Worm (Caenorhabditis elegans) whole organism, young adult: Measurements from ENCODE around the gene sel-1.

ENCODE experiments used
- B0019.2 ChIP-seq: fragments of 200-800 bp; sonication (Bioruptor generic); conservative IDR thresholded peaks from 2 replicates; pipeline ENCODE4 v1.3.6; 2022; ENCODE audit warnings: missing genetic modification reagents, missing genetic modification characterization, missing compliant biosample characterization
- B0336.3 ChIP-seq: fragments of 200-800 bp; sonication (Bioruptor generic); IDR thresholded peaks from 2 replicates; pipeline ENCODE4 v1.3.6; 2022; ENCODE audit warnings: missing genetic modification characterization, missing compliant biosample characterization
- C17E4.6 ChIP-seq: fragments of 200-800 bp; sonication (Bioruptor generic); IDR thresholded peaks from 2 replicates; pipeline ENCODE4 v1.3.6; 2022; ENCODE audit warnings: missing genetic modification reagents, missing genetic modification characterization, missing compliant biosample characterization
- F23B12.7 ChIP-seq: sonication (generic microtip); optimal IDR thresholded peaks from 2 replicates; lab custom pipeline; 2017; ENCODE audit warnings: missing genetic modification characterization, mild to moderate bottlenecking, missing compliant biosample characterization, antibody characterized with exemption, moderate library complexity; ENCODE audit not compliant: insufficient read depth
- F33H1.4 ChIP-seq: fragments of 200-800 bp; sonication (Bioruptor generic); IDR thresholded peaks from 2 replicates; pipeline ENCODE4 v1.3.6; 2022; ENCODE audit warnings: missing genetic modification reagents, missing genetic modification characterization, missing compliant biosample characterization
- F55B11.4 ChIP-seq: sonication (generic microtip); optimal IDR thresholded peaks from 2 replicates; lab custom pipeline; 2016; ENCODE audit warnings: missing compliant biosample characterization, missing genetic modification characterization, borderline replicate concordance; ENCODE audit not compliant: insufficient read depth
- K12H6.12 ChIP-seq: fragments of 200-800 bp; sonication (Bioruptor generic); optimal IDR thresholded peaks from 2 replicates; lab custom pipeline; 2018; ENCODE audit warnings: mild to moderate bottlenecking, missing genetic modification characterization, missing compliant biosample characterization
- Y53G8AR.9 ChIP-seq: fragments of 200-800 bp; sonication (Bioruptor generic); conservative IDR thresholded peaks from 2 replicates; pipeline ENCODE4 v1.3.6; 2022; ENCODE audit warnings: missing genetic modification reagents, missing genetic modification characterization, missing compliant biosample characterization
- ama-1 ChIP-seq, 3 experiments: fragments of 150-350 bp in 1 of 3; sonication (generic microtip) in 2 of 3; optimal IDR thresholded peaks; 2 replicates each; lab custom pipeline; 2014 to 2018; ENCODE audit warnings: missing biosample characterization in 2 of 3, missing genetic modification characterization in 2 of 3, missing genetic modification reagents in 2 of 3
- aptf-3 ChIP-seq: fragments of 200-800 bp; sonication (Bioruptor generic); IDR thresholded peaks from 2 replicates; pipeline ENCODE4 v1.3.6; 2022; ENCODE audit warnings: missing genetic modification characterization, missing compliant biosample characterization
- attf-5 ChIP-seq: fragments of 200-800 bp; sonication (Bioruptor generic); optimal IDR thresholded peaks from 2 replicates; lab custom pipeline; 2018; ENCODE audit warnings: mild to moderate bottlenecking, missing genetic modification characterization, missing compliant biosample characterization
- bed-2 ChIP-seq: fragments of 200-800 bp; sonication (Bioruptor generic); IDR thresholded peaks from 2 replicates; pipeline ENCODE4 v1.3.6; 2022; ENCODE audit warnings: missing genetic modification reagents, missing genetic modification characterization, missing compliant biosample characterization
- cebp-1 ChIP-seq, 2 experiments: fragments of 200-800 bp in 1 of 2; sonication (Bioruptor generic) in 1 of 2; sonication (generic microtip) in 1 of 2; IDR thresholded peaks in 1 of 2; optimal IDR thresholded peaks in 1 of 2; 2 replicates each; pipeline versions ENCODE4 v1.3.6 to Lab custom; 2017 to 2022; ENCODE audit warnings: missing compliant biosample characterization in 2 of 2, missing genetic modification characterization in 2 of 2, mild to moderate bottlenecking in 1 of 2, missing genetic modification reagents in 1 of 2, moderate library complexity in 1 of 2
- ceh-27 ChIP-seq: fragments of 200-800 bp; sonication (Bioruptor generic); optimal IDR thresholded peaks from 2 replicates; lab custom pipeline; 2018; ENCODE audit warnings: mild to moderate bottlenecking, missing genetic modification characterization, moderate library complexity, missing compliant biosample characterization
- ceh-40 ChIP-seq: fragments of 200-800 bp; sonication (Bioruptor generic); IDR thresholded peaks from 2 replicates; pipeline ENCODE4 v1.3.6; 2022; ENCODE audit warnings: missing genetic modification characterization, missing compliant biosample characterization
- ceh-58 ChIP-seq: fragments of 200-800 bp; sonication (Bioruptor generic); IDR thresholded peaks from 2 replicates; pipeline ENCODE4 v1.3.6; 2022; ENCODE audit warnings: missing genetic modification characterization, missing compliant biosample characterization
- chd-7 ChIP-seq: sonication (generic microtip); optimal IDR thresholded peaks from 2 replicates; lab custom pipeline; 2016; ENCODE audit warnings: mild to moderate bottlenecking, missing genetic modification characterization, moderate library complexity, missing compliant biosample characterization
- dox-1 ChIP-seq: fragments of 200-800 bp; sonication (Bioruptor generic); IDR thresholded peaks from 2 replicates; pipeline ENCODE4 v1.3.6; 2022; ENCODE audit warnings: missing genetic modification reagents, missing genetic modification characterization, missing compliant biosample characterization
- dpl-1 ChIP-seq: fragments of 150-350 bp; optimal IDR thresholded peaks from 2 replicates; lab custom pipeline; 2014; ENCODE audit warnings: missing biosample characterization, missing genetic modification reagents, missing genetic modification characterization
- gei-17 ChIP-seq: fragments of 200-800 bp; sonication (Bioruptor generic); optimal IDR thresholded peaks from 2 replicates; lab custom pipeline; 2018; ENCODE audit warnings: mild to moderate bottlenecking, missing genetic modification characterization, missing compliant biosample characterization
- him-1 ChIP-seq: sonication (generic microtip); optimal IDR thresholded peaks from 2 replicates; lab custom pipeline; 2016; ENCODE audit warnings: missing genotype, missing genetic modification reagents, missing genetic modification characterization, missing compliant biosample characterization
- hrde-1 ChIP-seq: sonication (generic microtip); optimal IDR thresholded peaks from 2 replicates; lab custom pipeline; 2016; ENCODE audit warnings: missing genetic modification characterization, mild to moderate bottlenecking, missing compliant biosample characterization, moderate library complexity, missing genotype, missing genetic modification reagents, borderline replicate concordance
- let-526 ChIP-seq: fragments of 200-800 bp; sonication (Bioruptor generic); IDR thresholded peaks from 2 replicates; pipeline ENCODE4 v1.3.6; 2022; ENCODE audit warnings: missing genetic modification reagents, missing genetic modification characterization, missing compliant biosample characterization
- lin-26 ChIP-seq: fragments of 200-800 bp; sonication (Bioruptor generic); IDR thresholded peaks from 2 replicates; pipeline ENCODE4 v1.3.6; 2022; ENCODE audit warnings: missing genetic modification reagents, missing genetic modification characterization, missing compliant biosample characterization
- lin-35 ChIP-seq, 3 experiments: fragments of 150-350 bp in 2 of 3; sonication (generic microtip) in 1 of 3; optimal IDR thresholded peaks; 2 replicates each; lab custom pipeline; 2014 to 2018; ENCODE audit warnings: missing biosample characterization in 3 of 3, missing genetic modification characterization in 3 of 3, missing genetic modification reagents in 3 of 3
- lsl-1 ChIP-seq: fragments of 200-800 bp; sonication (Bioruptor generic); optimal IDR thresholded peaks from 2 replicates; lab custom pipeline; 2018; ENCODE audit warnings: mild to moderate bottlenecking, missing genetic modification characterization, moderate library complexity, missing compliant biosample characterization
- lsy-27 ChIP-seq: sonication (generic microtip); optimal IDR thresholded peaks from 2 replicates; lab custom pipeline; 2017; ENCODE audit warnings: missing genetic modification characterization, mild to moderate bottlenecking, missing compliant biosample characterization, antibody characterized with exemption, missing genotype, borderline replicate concordance; ENCODE audit not compliant: insufficient read depth
- mcd-1 ChIP-seq: fragments of 200-800 bp; sonication (Bioruptor generic); IDR thresholded peaks from 2 replicates; pipeline ENCODE4 v1.3.6; 2022; ENCODE audit warnings: missing genetic modification reagents, missing genetic modification characterization, missing compliant biosample characterization
- mes-4 ChIP-seq: sonication (generic microtip); optimal IDR thresholded peaks from 2 replicates; lab custom pipeline; 2016; ENCODE audit warnings: missing genotype, missing genetic modification characterization, missing compliant biosample characterization
- mxl-1 ChIP-seq: sonication (generic microtip); optimal IDR thresholded peaks from 2 replicates; lab custom pipeline; 2016; ENCODE audit warnings: missing genetic modification characterization, missing compliant biosample characterization
- nhr-90 ChIP-seq: sonication (generic microtip); optimal IDR thresholded peaks from 2 replicates; lab custom pipeline; 2016; ENCODE audit warnings: missing genotype, mild to moderate bottlenecking, missing genetic modification characterization, missing compliant biosample characterization
- pbrm-1 ChIP-seq: fragments of 200-800 bp; sonication (Bioruptor generic); IDR thresholded peaks from 2 replicates; pipeline ENCODE4 v1.3.6; 2022; ENCODE audit warnings: missing genetic modification reagents, missing genetic modification characterization, missing compliant biosample characterization
- rcor-1 ChIP-seq: fragments of 200-800 bp; sonication (Bioruptor generic); IDR thresholded peaks from 2 replicates; pipeline ENCODE4 v1.3.6; 2022; ENCODE audit warnings: missing genetic modification reagents, missing genetic modification characterization, missing compliant biosample characterization
- sea-2 ChIP-seq: fragments of 200-800 bp; sonication (Bioruptor generic); IDR thresholded peaks from 2 replicates; pipeline ENCODE4 v1.3.6; 2022; ENCODE audit warnings: missing genetic modification characterization, missing compliant biosample characterization
- snpc-4 ChIP-seq, 5 experiments: fragments of 150-350 bp in 1 of 5; sonication (generic microtip) in 4 of 5; optimal IDR thresholded peaks; 2 replicates each; lab custom pipeline; 2014 to 2018; ENCODE audit warnings: missing genetic modification characterization in 5 of 5, missing biosample characterization in 3 of 5, antibody characterized with exemption in 2 of 5, mild to moderate bottlenecking in 2 of 5, missing compliant biosample characterization in 2 of 5, missing genotype in 2 of 5, moderate library complexity in 2 of 5, missing genetic modification reagents in 1 of 5
- sptf-2 ChIP-seq: fragments of 200-800 bp; sonication (Bioruptor generic); optimal IDR thresholded peaks from 2 replicates; lab custom pipeline; 2018; ENCODE audit warnings: mild to moderate bottlenecking, missing genetic modification characterization, missing compliant biosample characterization
- xnd-1 ChIP-seq: sonication (generic microtip); optimal IDR thresholded peaks from 2 replicates; lab custom pipeline; 2016; ENCODE audit warnings: missing genotype, missing genetic modification reagents, missing genetic modification characterization, missing compliant biosample characterization
- zim-3 ChIP-seq: sonication (generic microtip); optimal IDR thresholded peaks from 2 replicates; lab custom pipeline; 2017; ENCODE audit warnings: mild to moderate bottlenecking, missing genetic modification characterization, moderate library complexity, missing compliant biosample characterization
- ztf-25 ChIP-seq: fragments of 200-800 bp; sonication (Bioruptor generic); IDR thresholded peaks from 2 replicates; pipeline ENCODE4 v1.3.6; 2022; ENCODE audit warnings: missing genetic modification reagents, missing genetic modification characterization, missing compliant biosample characterization
- ztf-26 ChIP-seq: sonication (generic microtip); optimal IDR thresholded peaks from 2 replicates; lab custom pipeline; 2017; ENCODE audit warnings: missing genetic modification characterization, missing compliant biosample characterization

Gene sel-1

ce11 chrV:12549604-12550003 lies 10.9 kb upstream of the sel-1 start:
- no peak for TF ChIP-seq pbrm-1 (GFP tag; lab: Robert Waterston, UW)
- no peak for TF ChIP-seq B0019.2 (GFP tag; lab: Robert Waterston, UW)
- no peak for TF ChIP-seq gei-17
- no peak for TF ChIP-seq dox-1
- TF ChIP-seq sea-2 = no peak
- TF ChIP-seq mcd-1 (GFP tag; lab: Robert Waterston, UW) = 0 out of 2 replicates have a peak, but pooled peaks have one; percentile 15
- no peak for TF ChIP-seq lsy-27
- TF ChIP-seq lsl-1 = no peak
- peak; percentile 81 for TF ChIP-seq ama-1 (optimal IDR thresholded peaks at IDR 0.05; lab: Kevin White, UChicago)
- TF ChIP-seq ama-1 (GFP tag; optimal IDR thresholded peaks at IDR 0.05; lab: Kevin White, UChicago) = no peak
- peak; percentile 5 for TF ChIP-seq chd-7

DNA sequence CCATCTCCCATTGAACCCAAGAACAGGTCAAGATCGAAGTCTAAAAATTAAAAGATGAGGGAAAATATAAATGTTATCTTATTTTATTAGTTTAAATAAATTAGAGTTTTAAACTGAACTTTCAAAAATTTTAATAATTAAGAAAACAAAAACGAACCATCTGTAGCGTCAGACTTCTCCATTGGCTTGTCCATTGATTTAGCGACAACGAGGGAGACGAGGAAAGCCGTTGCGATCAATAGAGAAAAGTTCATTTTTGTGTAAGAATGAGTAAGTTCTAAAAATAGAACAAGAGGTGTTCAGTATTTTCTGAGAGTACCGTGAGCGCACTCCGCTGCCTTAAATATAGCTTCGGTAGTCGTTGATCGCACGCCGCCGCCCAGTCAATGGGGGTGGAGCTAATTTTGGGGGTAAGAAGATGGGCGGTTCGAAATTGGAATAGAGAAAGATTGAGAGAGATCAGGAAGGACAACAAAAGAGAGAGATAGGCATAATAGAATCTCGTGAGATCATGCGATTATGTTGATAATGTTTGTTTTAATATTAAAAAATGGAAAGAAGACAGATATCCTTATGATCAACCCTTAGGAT lies 10.4 kb upstream of the sel-1 start, which contains the start of gene F45D3.3:
Gene F45D3.3, minus strand, starts transcription at position 350 of the 591 bp plus-strand sequence.
- TF ChIP-seq lin-26 (GFP tag; lab: Robert Waterston, UW) (peak; percentile 39; the same call in 1 of the 2 replicates), ceh-58 (no peak), ama-1 (optimal IDR thresholded peaks at IDR 0.05; lab: Kevin White, UChicago) (peak; percentile 61), ama-1 (GFP tag; optimal IDR thresholded peaks at IDR 0.05; lab: Kevin White, UChicago) (no peak)

DNA sequence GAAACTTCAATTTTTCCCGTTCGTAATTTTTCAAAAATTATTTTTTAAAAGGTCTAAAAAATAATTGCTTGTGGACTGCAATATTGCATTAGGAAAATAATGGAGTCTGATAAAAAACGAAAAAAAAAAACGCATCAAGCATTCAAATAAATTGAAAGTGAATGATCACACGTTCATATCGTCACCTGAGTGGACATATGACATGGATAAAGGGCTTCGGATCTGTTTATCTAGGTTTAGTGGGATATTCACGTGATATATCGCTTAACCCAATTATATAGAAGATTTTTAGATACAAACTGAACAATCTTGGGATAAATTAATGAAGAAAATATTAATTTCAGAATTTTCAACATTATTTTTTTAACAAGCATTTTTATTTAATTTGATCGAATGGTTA lies 9.8 kb upstream of the sel-1 start:
- TF ChIP-seq lsy-27 (no peak), dpl-1 (GFP tag; lab: Kevin White, UChicago) (no peak), C17E4.6 (GFP tag; lab: Robert Waterston, UW) (no peak), ceh-27 (GFP tag; lab: Kevin White, UChicago) (no peak), ceh-40 (no peak), sptf-2 (GFP tag; lab: Kevin White, UChicago) (no peak), ztf-25 (GFP tag; lab: Robert Waterston, UW) (no peak), B0336.3 (no peak), zim-3 (tag; lab: Kevin White, UChicago) (no peak), nhr-90 (no peak), F23B12.7 (tag; lab: Kevin White, UChicago) (no peak)

ce11 chrV:12551638-12552478 lies 8.7 kb upstream of the sel-1 start:
- TF ChIP-seq xnd-1 (tag; lab: Kevin White, UChicago) (no peak), attf-5 (GFP tag; lab: Kevin White, UChicago) (no peak), mes-4 (tag; lab: Kevin White, UChicago) (no peak), F33H1.4 (GFP tag; lab: Robert Waterston, UW) (no peak), ztf-26 (tag; lab: Kevin White, UChicago) (peak; percentile 13), B0336.3 (peak; percentile 23; the same call in 1 of the 2 replicates), snpc-4 (GFP tag; optimal IDR thresholded peaks at IDR 0.05; lab: Kevin White, UChicago) (no peak), snpc-4 (tag; optimal IDR thresholded peaks at IDR 0.05; lab: Kevin White, UChicago) (no peak), rcor-1 (GFP tag; lab: Robert Waterston, UW) (no peak), bed-2 (GFP tag; lab: Robert Waterston, UW) (no peak), cebp-1 (GFP tag; IDR thresholded peaks at IDR 0.05; lab: Robert Waterston, UW) (no peak), cebp-1 (tag; optimal IDR thresholded peaks at IDR 0.05; lab: Kevin White, UChicago) (no peak), ama-1 (optimal IDR thresholded peaks at IDR 0.05; lab: Kevin White, UChicago) (peak; percentile 87), ama-1 (GFP tag; optimal IDR thresholded peaks at IDR 0.05; lab: Kevin White, UChicago) (no peak), hrde-1 (no peak), lin-35 (GFP tag; optimal IDR thresholded peaks at IDR 0.05; lab: Kevin White, UChicago) (no peak), K12H6.12 (tag; lab: Kevin White, UChicago) (no peak), let-526 (GFP tag; lab: Robert Waterston, UW) (peak; percentile 39; the same call in 1 of the 2 replicates), aptf-3 (GFP tag; lab: Robert Waterston, UW) (no peak), him-1 (tag; lab: Kevin White, UChicago) (no peak), F55B11.4 (tag; lab: Kevin White, UChicago) (no peak), Y53G8AR.9 (GFP tag; lab: Robert Waterston, UW) (0 out of 2 replicates have a peak, but pooled peaks have one; percentile 26), mxl-1 (tag; lab: Kevin White, UChicago) (no peak)
